Worm (Caenorhabditis elegans) whole organism, early embryonic: ENCODE data around the gene F53A2.1.

Source experiments
- aly-1 ChIP-seq: sonication (generic microtip); optimal IDR thresholded peaks from 2 replicates; lab custom pipeline; 2016; ENCODE audit warnings: missing genetic modification characterization, missing compliant biosample characterization
- ama-1 ChIP-seq: fragments of 150-350 bp; optimal IDR thresholded peaks from 2 replicates; lab custom pipeline; 2014
- ceh-13 ChIP-seq: fragments of 200-800 bp; sonication (Bioruptor generic); optimal IDR thresholded peaks from 2 replicates; lab custom pipeline; 2018; ENCODE audit warnings: mild to moderate bottlenecking, missing genetic modification characterization, missing compliant biosample characterization
- ceh-36 ChIP-seq: sonication (generic microtip); optimal IDR thresholded peaks from 2 replicates; lab custom pipeline; 2016; ENCODE audit warnings: missing genetic modification characterization, inconsistent platforms, missing compliant biosample characterization
- ets-7 ChIP-seq: sonication (generic microtip); optimal IDR thresholded peaks from 2 replicates; lab custom pipeline; 2016; ENCODE audit warnings: missing genotype, missing genetic modification characterization, missing compliant biosample characterization
- flt-1 ChIP-seq: fragments of 200-800 bp; sonication (Bioruptor generic); IDR thresholded peaks from 2 replicates; pipeline ENCODE4 v1.3.6; 2022; ENCODE audit warnings: missing genetic modification characterization, missing compliant biosample characterization
- hmbx-1 ChIP-seq: sonication (generic microtip); optimal IDR thresholded peaks from 2 replicates; lab custom pipeline; 2016; ENCODE audit warnings: mild to moderate bottlenecking, missing genetic modification characterization, missing compliant biosample characterization
- hmg-4 ChIP-seq: fragments of 200-800 bp; sonication (Bioruptor generic); optimal IDR thresholded peaks from 2 replicates; lab custom pipeline; 2018; ENCODE audit warnings: mild to moderate bottlenecking, missing genetic modification characterization, missing compliant biosample characterization
- hnd-1 ChIP-seq: sonication (generic microtip); optimal IDR thresholded peaks from 2 replicates; lab custom pipeline; 2016; ENCODE audit warnings: missing genetic modification characterization, missing compliant biosample characterization
- scrt-1 ChIP-seq: fragments of 200-800 bp; sonication (Bioruptor generic); IDR thresholded peaks from 2 replicates; pipeline ENCODE4 v1.3.6; 2022; ENCODE audit warnings: missing genetic modification characterization, missing compliant biosample characterization
- sea-1 ChIP-seq: fragments of 200-800 bp; sonication (Bioruptor generic); conservative IDR thresholded peaks from 2 replicates; pipeline ENCODE4 v1.3.6; 2022; ENCODE audit warnings: missing genetic modification characterization, missing compliant biosample characterization
- tbx-11 ChIP-seq: fragments of 200-800 bp; sonication (Bioruptor generic); IDR thresholded peaks from 2 replicates; pipeline ENCODE4 v1.3.6; 2022; ENCODE audit warnings: missing genetic modification characterization, missing compliant biosample characterization

- TF ChIP-seq hmg-4 (no peak), ama-1 (lab: Kevin White, UChicago) (no peak), sea-1 (no peak), hnd-1 (no peak), scrt-1 (GFP tag; lab: Robert Waterston, UW) (no peak), flt-1 (no peak), ets-7 (tag; lab: Kevin White, UChicago) (no peak), ceh-13 (GFP tag; lab: Kevin White, UChicago) (no peak), aly-1 (tag; lab: Kevin White, UChicago) (no peak), tbx-11 (no peak), ceh-36 (tag; lab: Kevin White, UChicago) (no peak), hmbx-1 (tag; lab: Kevin White, UChicago) (no peak)
These were observed at the start of gene F53A2.1 for ce11 chrIII:13324739-13325138.
